Fruit fly (Drosophila melanogaster) whole organism, wandering third instar larva: ENCODE results near the gene pelo.
A peak's percentile ranks its signal among the peaks of the same experiment; 100 is the strongest.

Experiments used
- CG32264 ChIP-seq: fragments of 200-800 bp; sonication (Bioruptor generic); optimal IDR thresholded peaks from 2 replicates; lab custom pipeline; 2016; ENCODE audit warnings: missing biosample characterization, missing genetic modification characterization
- CrebA ChIP-seq: fragments of 200-800 bp; sonication (Bioruptor generic); optimal IDR thresholded peaks from 2 replicates; lab custom pipeline; 2016; ENCODE audit warnings: missing biosample characterization, mild to moderate bottlenecking, missing genetic modification characterization, borderline replicate concordance
- Dfd ChIP-seq: fragments of >200 bp; optimal IDR thresholded peaks from 2 replicates; lab custom pipeline; 2017; ENCODE audit warnings: missing biosample characterization, missing genetic modification characterization
- Dif ChIP-seq: fragments of 200-275, 200-300 bp; sonication (Bioruptor generic); optimal IDR thresholded peaks from 2 replicates; lab custom pipeline; 2018; ENCODE audit warnings: missing biosample characterization, missing genetic modification characterization; ENCODE audit not compliant: partially characterized antibody
- GATAd ChIP-seq: sonication (Bioruptor generic); optimal IDR thresholded peaks from 2 replicates; lab custom pipeline; 2016; ENCODE audit warnings: missing biosample characterization, missing genetic modification characterization
- HLH106 ChIP-seq: fragments of 200-800 bp; optimal IDR thresholded peaks from 3 replicates; lab custom pipeline; 2019; ENCODE audit warnings: missing biosample characterization, mild to moderate bottlenecking, missing genetic modification characterization, moderate library complexity
- Hnf4 ChIP-seq: fragments of 200-800 bp; sonication (Bioruptor generic); optimal IDR thresholded peaks from 2 replicates; lab custom pipeline; 2016; ENCODE audit warnings: missing biosample characterization, mild to moderate bottlenecking, missing genetic modification characterization
- Hr83 ChIP-seq: fragments of 200-300 bp; sonication (Bioruptor generic); optimal IDR thresholded peaks from 2 replicates; lab custom pipeline; 2016; ENCODE audit warnings: missing biosample characterization, mild to moderate bottlenecking, missing genetic modification characterization, moderate library complexity; ENCODE audit not compliant: poor library complexity, severe bottlenecking
- Jra ChIP-seq: sonication (Bioruptor generic); optimal IDR thresholded peaks from 2 replicates; lab custom pipeline; 2016; ENCODE audit warnings: missing biosample characterization, missing genetic modification characterization
- Mio ChIP-seq: sonication (Bioruptor generic); optimal IDR thresholded peaks from 2 replicates; lab custom pipeline; 2016; ENCODE audit warnings: missing biosample characterization, missing genetic modification characterization
- N ChIP-seq: fragments of >200 bp; optimal IDR thresholded peaks from 2 replicates; lab custom pipeline; 2018; ENCODE audit warnings: missing biosample characterization, missing external identifiers, missing genetic modification characterization
- Rel ChIP-seq, 2 experiments: fragments of 200-800 bp; sonication (Bioruptor generic) in 1 of 2; optimal IDR thresholded peaks; 2 replicates in 1 of 2; 3 replicates in 1 of 2; lab custom pipeline; 2016 to 2019; ENCODE audit warnings: mild to moderate bottlenecking in 2 of 2, missing biosample characterization in 2 of 2, missing genetic modification characterization in 2 of 2, moderate library complexity in 1 of 2
- Sp1 ChIP-seq: fragments of 200-800 bp; sonication (Bioruptor generic); optimal IDR thresholded peaks from 3 replicates; lab custom pipeline; 2019; ENCODE audit warnings: missing biosample characterization, mild to moderate bottlenecking, missing genetic modification characterization, moderate library complexity
- Vsx2 ChIP-seq: fragments of 200-300, 225-300 bp; sonication (Bioruptor generic); optimal IDR thresholded peaks from 2 replicates; lab custom pipeline; 2018; ENCODE audit warnings: missing biosample characterization, missing genetic modification characterization; ENCODE audit not compliant: partially characterized antibody
- br ChIP-seq: fragments of 200-800 bp; sonication (Bioruptor generic); optimal IDR thresholded peaks from 2 replicates; lab custom pipeline; 2016; ENCODE audit warnings: missing biosample characterization, missing genetic modification characterization
- brk ChIP-seq: fragments of 200-800 bp; sonication (Bioruptor generic); optimal IDR thresholded peaks from 2 replicates; lab custom pipeline; 2016; ENCODE audit warnings: missing biosample characterization, mild to moderate bottlenecking, missing genetic modification characterization
- dl ChIP-seq, 2 experiments: fragments of 175-275, 200-275 bp in 1 of 2; fragments of 200-275 bp in 1 of 2; sonication (Bioruptor generic); optimal IDR thresholded peaks; lab custom pipeline; 2018; ENCODE audit warnings: mild to moderate bottlenecking in 2 of 2, missing biosample characterization in 2 of 2, missing genetic modification characterization in 2 of 2, moderate library complexity in 2 of 2; ENCODE audit not compliant: partially characterized antibody in 2 of 2, insufficient read depth in 1 of 2
- dmrt93B ChIP-seq: fragments of 200-800 bp; sonication (Bioruptor generic); optimal IDR thresholded peaks from 2 replicates; lab custom pipeline; 2018; ENCODE audit warnings: missing biosample characterization, mild to moderate bottlenecking, missing genetic modification characterization
- dsf ChIP-seq: sonication (Bioruptor generic); optimal IDR thresholded peaks from 2 replicates; lab custom pipeline; 2016; ENCODE audit warnings: missing biosample characterization, missing genetic modification characterization, borderline replicate concordance
- ey ChIP-seq: fragments of 200-800 bp; sonication (Bioruptor generic); optimal IDR thresholded peaks from 2 replicates; lab custom pipeline; 2016; ENCODE audit warnings: missing biosample characterization, missing genetic modification characterization
- foxo ChIP-seq, 2 experiments: fragments of 200-800 bp; sonication (Bioruptor generic); optimal IDR thresholded peaks; 2 replicates in 1 of 2; 3 replicates in 1 of 2; lab custom pipeline; 2016 to 2017; ENCODE audit warnings: missing biosample characterization in 2 of 2, missing genetic modification characterization in 2 of 2
- h ChIP-seq: fragments of 200-800 bp; sonication (Bioruptor generic); optimal IDR thresholded peaks from 3 replicates; lab custom pipeline; 2016; ENCODE audit warnings: missing biosample characterization, mild to moderate bottlenecking, missing genetic modification characterization
- jim ChIP-seq: fragments of 175-275, 200-325 bp; sonication (Bioruptor generic); optimal IDR thresholded peaks from 2 replicates; lab custom pipeline; 2016; ENCODE audit warnings: missing biosample characterization, mild to moderate bottlenecking, missing genetic modification characterization
- lola ChIP-seq: fragments of >200 bp; optimal IDR thresholded peaks from 2 replicates; lab custom pipeline; 2017; ENCODE audit warnings: missing biosample characterization, missing genetic modification characterization
- psq ChIP-seq: fragments of 200-800 bp; sonication (Bioruptor generic); optimal IDR thresholded peaks from 3 replicates; lab custom pipeline; 2017; ENCODE audit warnings: missing biosample characterization, mild to moderate bottlenecking, missing genetic modification characterization, moderate library complexity
- rgr ChIP-seq: fragments of 200-800 bp; sonication (Bioruptor generic); optimal IDR thresholded peaks from 3 replicates; lab custom pipeline; 2016; ENCODE audit warnings: missing biosample characterization, mild to moderate bottlenecking, missing genetic modification characterization
- sage ChIP-seq: fragments of 200-800 bp; sonication (Bioruptor generic); optimal IDR thresholded peaks from 2 replicates; lab custom pipeline; 2016; ENCODE audit warnings: missing biosample characterization, mild to moderate bottlenecking, missing genetic modification characterization
- usp ChIP-seq: fragments of >200 bp; optimal IDR thresholded peaks from 2 replicates; lab custom pipeline; 2017; ENCODE audit warnings: missing biosample characterization, missing genetic modification characterization
- woc ChIP-seq: sonication (Bioruptor generic); optimal IDR thresholded peaks from 2 replicates; lab custom pipeline; 2016; ENCODE audit warnings: missing biosample characterization, mild to moderate bottlenecking, missing genetic modification characterization

pelo gene

dm6 chr2L:9692364-9693348 is 8.0 kb upstream of the pelo start (continued):
- TF ChIP-seq lola (GFP tag; lab: Kevin White, UChicago) (no peak), Hr83 (GFP tag; lab: Kevin White, UChicago) (no peak), sage (no peak), Dfd (GFP tag; lab: Kevin White, UChicago) (no peak), GATAd (GFP tag; lab: Kevin White, UChicago) (no peak), brk (GFP tag; lab: Kevin White, UChicago) (peak; percentile 46), br (GFP tag; lab: Kevin White, UChicago) (peak; percentile 30), ey (GFP tag; lab: Kevin White, UChicago) (peak; percentile 67), rgr (peak; percentile 74), dsf (GFP tag; lab: Kevin White, UChicago) (no peak), HLH106 (peak; percentile 63)

dm6 chr2L:9693924-9694610 is 6.5 kb upstream of the pelo start:
- TF ChIP-seq h (GFP tag; lab: Kevin White, UChicago) (peak; percentile 22), jim (GFP tag; lab: Kevin White, UChicago) (no peak)

- TF ChIP-seq usp (GFP tag; lab: Kevin White, UChicago) (no peak), lola (GFP tag; lab: Kevin White, UChicago) (no peak), GATAd (GFP tag; lab: Kevin White, UChicago) (no peak), rgr (no peak), Hnf4 (no peak), Jra (GFP tag; lab: Kevin White, UChicago) (no peak)
- TF ChIP-seq, all 38 proteins: peak for 0
These were observed 4.9 kb upstream of the pelo start for dm6 chr2L:9695723-9696122.

dm6 chr2L:9697561-9697960 is 3.0 kb upstream of the pelo start:
- TF ChIP-seq usp (GFP tag; lab: Kevin White, UChicago) (no peak), Dfd (GFP tag; lab: Kevin White, UChicago) (peak; percentile 92)
- TF ChIP-seq, all 38 proteins: peak for 1

dm6 chr2L:9698092-9698922 is 2.3 kb upstream of the pelo start:
- TF ChIP-seq Rel (GFP tag; optimal IDR thresholded peaks at IDR 0.05; lab: Kevin White, UChicago) (peak; percentile 9), Rel (tag; optimal IDR thresholded peaks at IDR 0.05; lab: Kevin White, UChicago) (no peak), CG32264 (peak; percentile 49), N (GFP tag; lab: Kevin White, UChicago) (peak; percentile 83), sage (peak; percentile 73), Mio (GFP tag; lab: Kevin White, UChicago) (no peak), br (GFP tag; lab: Kevin White, UChicago) (peak; percentile 45), Dif (GFP tag; lab: Kevin White, UChicago) (peak; percentile 10), psq (GFP tag; lab: Kevin White, UChicago) (peak; percentile 78), Sp1 (GFP tag; lab: Kevin White, UChicago) (no peak), rgr (peak; percentile 17), brk (GFP tag; lab: Kevin White, UChicago) (peak; percentile 37)

- TF ChIP-seq HLH106, result peak; percentile 30
- TF ChIP-seq br (GFP tag; lab: Kevin White, UChicago), result peak; percentile 13
- TF ChIP-seq Vsx2, result no peak
- peak; percentile 5 for TF ChIP-seq Hr83 (GFP tag; lab: Kevin White, UChicago)
- TF ChIP-seq Sp1 (GFP tag; lab: Kevin White, UChicago), result peak; percentile 40
- no peak for TF ChIP-seq lola (GFP tag; lab: Kevin White, UChicago)
- peak in 1 of 2 experiments; percentile 4 for TF ChIP-seq foxo (GFP tag; optimal IDR thresholded peaks at IDR 0.05; lab: Kevin White, UChicago)
- TF ChIP-seq CrebA (GFP tag; lab: Kevin White, UChicago), result no peak
- TF ChIP-seq Rel (GFP tag; optimal IDR thresholded peaks at IDR 0.05; lab: Kevin White, UChicago), result no peak
- TF ChIP-seq Rel (tag; optimal IDR thresholded peaks at IDR 0.05; lab: Kevin White, UChicago), result peak; percentile 64
- no peak for TF ChIP-seq dl (GFP tag; optimal IDR thresholded peaks at IDR 0.05; lab: Kevin White, UChicago; ENCODE audit: insufficient read depth in 1 of 2, partially characterized antibody in 2 of 2)
- TF ChIP-seq Dif (GFP tag; lab: Kevin White, UChicago), result peak; percentile 55
- peak; percentile 7 for TF ChIP-seq rgr
- TF ChIP-seq dsf (GFP tag; lab: Kevin White, UChicago), result no peak
- TF ChIP-seq GATAd (GFP tag; lab: Kevin White, UChicago), result no peak
- TF ChIP-seq usp (GFP tag; lab: Kevin White, UChicago), result no peak
- TF ChIP-seq sage, result no peak
- no peak for TF ChIP-seq N (GFP tag; lab: Kevin White, UChicago)
- peak; percentile 8 for TF ChIP-seq dmrt93B (GFP tag; lab: Kevin White, UChicago)
- TF ChIP-seq woc (GFP tag; lab: Kevin White, UChicago), result no peak
- no peak for TF ChIP-seq brk (GFP tag; lab: Kevin White, UChicago)
These were observed 1.6 kb upstream of the pelo start, which contains the start of gene Pka-C1 for dm6 chr2L:9698923-9699493. Gene Pka-C1 (minus strand): TSS chr2L:9699297.
